Worm (Caenorhabditis elegans): ENCODE data around the gene die-1.

ce11 chrII:10075794-10076193, 8.1 kb upstream of the die-1 start:
- TF ChIP-seq mep-1 (tag; optimal IDR thresholded peaks at IDR 0.05) (no peak), ceh-90 (tag; optimal IDR thresholded peaks at IDR 0.05) (no peak), unc-62 (GFP tag; optimal IDR thresholded peaks at IDR 0.05) (no peak), ztf-4 (tag; optimal IDR thresholded peaks at IDR 0.05) (no peak), nhr-12 (tag; optimal IDR thresholded peaks at IDR 0.05) (no peak), sox-4 (tag; optimal IDR thresholded peaks at IDR 0.05) (no peak), nhr-28 (tag; optimal IDR thresholded peaks at IDR 0.05) (no peak), dpl-1 (GFP tag; optimal IDR thresholded peaks at IDR 0.05) (no peak), aly-2 (tag; optimal IDR thresholded peaks at IDR 0.05) (no peak), pqm-1 (tag; optimal IDR thresholded peaks at IDR 0.05) (no peak), ama-1 (optimal IDR thresholded peaks at IDR 0.05) (no peak), ztf-11 (tag; optimal IDR thresholded peaks at IDR 0.05) (no peak), tlp-1 (tag; optimal IDR thresholded peaks at IDR 0.05) (no peak), zag-1 (tag; optimal IDR thresholded peaks at IDR 0.05) (no peak)

Data from whole organism, L1 larva.